Worm (Caenorhabditis elegans) whole organism, late embryonic: ENCODE data around the gene rpc-2.

ENCODE experiments used
- C08G9.2 ChIP-seq: sonication (generic microtip); optimal IDR thresholded peaks from 2 replicates; lab custom pipeline; 2016; ENCODE audit warnings: mild to moderate bottlenecking, missing genetic modification characterization, moderate library complexity, missing compliant biosample characterization
- F13H6.1 ChIP-seq: sonication (generic microtip); optimal IDR thresholded peaks from 2 replicates; lab custom pipeline; 2016; ENCODE audit warnings: missing genetic modification characterization, missing compliant biosample characterization
- K02D7.2 ChIP-seq: sonication (generic microtip); optimal IDR thresholded peaks from 2 replicates; lab custom pipeline; 2017; ENCODE audit warnings: mild to moderate bottlenecking, missing genetic modification characterization, missing compliant biosample characterization
- T23F11.4 ChIP-seq: fragments of 200-800 bp; sonication (Bioruptor generic); optimal IDR thresholded peaks from 2 replicates; lab custom pipeline; 2018; ENCODE audit warnings: mild to moderate bottlenecking, missing genetic modification characterization, missing compliant biosample characterization
- ahr-1 ChIP-seq: sonication (generic microtip); optimal IDR thresholded peaks from 2 replicates; lab custom pipeline; 2016; ENCODE audit warnings: missing genetic modification characterization, missing compliant biosample characterization
- ceh-14 ChIP-seq: sonication (generic microtip); optimal IDR thresholded peaks from 2 replicates; lab custom pipeline; 2016; ENCODE audit warnings: missing genotype, missing genetic modification characterization, missing compliant biosample characterization
- ceh-18 ChIP-seq: sonication (generic microtip); optimal IDR thresholded peaks from 2 replicates; lab custom pipeline; 2016; ENCODE audit warnings: missing genetic modification characterization, missing compliant biosample characterization
- ceh-19 ChIP-seq: fragments of 200-800 bp; sonication (Bioruptor generic); optimal IDR thresholded peaks from 2 replicates; lab custom pipeline; 2018; ENCODE audit warnings: mild to moderate bottlenecking, missing genetic modification characterization, missing compliant biosample characterization
- ceh-2 ChIP-seq: sonication (generic microtip); optimal IDR thresholded peaks from 2 replicates; lab custom pipeline; 2016; ENCODE audit warnings: missing genotype, missing genetic modification characterization, missing compliant biosample characterization
- ceh-24 ChIP-seq: sonication (generic microtip); optimal IDR thresholded peaks from 2 replicates; lab custom pipeline; 2016; ENCODE audit warnings: mild to moderate bottlenecking, missing genetic modification characterization, missing compliant biosample characterization
- ceh-31 ChIP-seq: sonication (generic microtip); optimal IDR thresholded peaks from 2 replicates; lab custom pipeline; 2016; ENCODE audit warnings: missing genetic modification characterization, missing compliant biosample characterization
- ceh-34 ChIP-seq: sonication (generic microtip); optimal IDR thresholded peaks from 2 replicates; lab custom pipeline; 2016; ENCODE audit warnings: mild to moderate bottlenecking, missing genetic modification characterization, missing compliant biosample characterization
- ceh-45 ChIP-seq: fragments of 200-800 bp; sonication (Bioruptor generic); IDR thresholded peaks from 2 replicates; pipeline ENCODE4 v1.3.6; 2022; ENCODE audit warnings: missing genetic modification reagents, missing genetic modification characterization, missing compliant biosample characterization
- ceh-48 ChIP-seq: sonication (generic microtip); optimal IDR thresholded peaks from 2 replicates; lab custom pipeline; 2016; ENCODE audit warnings: missing genetic modification characterization, inconsistent platforms, missing compliant biosample characterization
- che-1 ChIP-seq: sonication (generic microtip); optimal IDR thresholded peaks from 2 replicates; lab custom pipeline; 2016; ENCODE audit warnings: mild to moderate bottlenecking, missing genetic modification characterization, missing compliant biosample characterization
- elt-2 ChIP-seq: sonication (generic microtip); optimal IDR thresholded peaks from 2 replicates; lab custom pipeline; 2016; ENCODE audit warnings: missing genetic modification reagents, missing genetic modification characterization, missing compliant biosample characterization
- fkh-10 ChIP-seq: fragments of 150-350 bp; optimal IDR thresholded peaks from 2 replicates; lab custom pipeline; 2014; ENCODE audit warnings: missing biosample characterization, missing genetic modification reagents, missing genetic modification characterization
- hlh-13 ChIP-seq: fragments of 200-800 bp; sonication (Bioruptor generic); optimal IDR thresholded peaks from 2 replicates; lab custom pipeline; 2018; ENCODE audit warnings: mild to moderate bottlenecking, missing genetic modification characterization, missing compliant biosample characterization
- hlh-15 ChIP-seq: sonication (generic microtip); optimal IDR thresholded peaks from 2 replicates; lab custom pipeline; 2016; ENCODE audit warnings: missing genetic modification characterization, missing compliant biosample characterization
- hlh-30 ChIP-seq: sonication (generic microtip); optimal IDR thresholded peaks from 2 replicates; lab custom pipeline; 2017; ENCODE audit warnings: antibody characterized with exemption, missing genetic modification characterization, missing compliant biosample characterization; ENCODE audit not compliant: insufficient read depth
- hlh-6 ChIP-seq: sonication (generic microtip); optimal IDR thresholded peaks from 2 replicates; lab custom pipeline; 2016; ENCODE audit warnings: missing genotype, missing genetic modification characterization, missing compliant biosample characterization
- hlh-8 ChIP-seq: sonication (generic microtip); optimal IDR thresholded peaks from 2 replicates; lab custom pipeline; 2016; ENCODE audit warnings: missing genotype, missing genetic modification characterization, missing compliant biosample characterization
- lim-6 ChIP-seq: sonication (generic microtip); optimal IDR thresholded peaks from 2 replicates; lab custom pipeline; 2016; ENCODE audit warnings: missing genetic modification characterization, missing compliant biosample characterization
- lin-11 ChIP-seq: fragments of 200-800 bp; sonication (Bioruptor generic); optimal IDR thresholded peaks from 2 replicates; lab custom pipeline; 2018; ENCODE audit warnings: mild to moderate bottlenecking, missing genetic modification characterization, missing compliant biosample characterization
- mec-3 ChIP-seq: sonication (generic microtip); optimal IDR thresholded peaks from 2 replicates; lab custom pipeline; 2016; ENCODE audit warnings: borderline replicate concordance, missing genetic modification characterization, missing compliant biosample characterization
- nfya-1 ChIP-seq: sonication (generic microtip); optimal IDR thresholded peaks from 2 replicates; lab custom pipeline; 2017; ENCODE audit warnings: missing genetic modification characterization, mild to moderate bottlenecking, missing compliant biosample characterization, antibody characterized with exemption, moderate library complexity
- nhr-232 ChIP-seq: sonication (generic microtip); optimal IDR thresholded peaks from 2 replicates; lab custom pipeline; 2016; ENCODE audit warnings: missing genetic modification characterization, missing compliant biosample characterization
- npax-4 ChIP-seq: sonication (generic microtip); optimal IDR thresholded peaks from 2 replicates; lab custom pipeline; 2016; ENCODE audit warnings: missing genetic modification characterization, missing compliant biosample characterization
- odd-2 ChIP-seq: sonication (generic microtip); optimal IDR thresholded peaks from 2 replicates; lab custom pipeline; 2017; ENCODE audit warnings: antibody characterized with exemption, mild to moderate bottlenecking, missing genetic modification characterization, missing compliant biosample characterization
- pag-3 ChIP-seq: sonication (generic microtip); optimal IDR thresholded peaks from 2 replicates; lab custom pipeline; 2016; ENCODE audit warnings: missing compliant biosample characterization, missing genetic modification characterization, borderline replicate concordance
- pat-9 ChIP-seq: fragments of 200-800 bp; sonication (Bioruptor generic); optimal IDR thresholded peaks from 2 replicates; lab custom pipeline; 2018; ENCODE audit warnings: mild to moderate bottlenecking, missing genetic modification characterization, moderate library complexity, missing compliant biosample characterization
- pha-2 ChIP-seq: sonication (generic microtip); optimal IDR thresholded peaks from 2 replicates; lab custom pipeline; 2017; ENCODE audit warnings: mild to moderate bottlenecking, missing genetic modification characterization, missing compliant biosample characterization
- pros-1 ChIP-seq: fragments of 150-350 bp; optimal IDR thresholded peaks from 2 replicates; lab custom pipeline; 2014; ENCODE audit warnings: missing biosample characterization, missing genetic modification reagents, missing genetic modification characterization
- ref-2 ChIP-seq: sonication (generic microtip); optimal IDR thresholded peaks from 2 replicates; lab custom pipeline; 2016; ENCODE audit warnings: missing genetic modification characterization, missing compliant biosample characterization
- rnt-1 ChIP-seq: sonication (generic microtip); optimal IDR thresholded peaks from 2 replicates; lab custom pipeline; 2016; ENCODE audit warnings: missing genetic modification characterization, missing compliant biosample characterization
- sdc-2 ChIP-seq: sonication (generic microtip); optimal IDR thresholded peaks from 2 replicates; lab custom pipeline; 2016; ENCODE audit warnings: missing genotype, missing genetic modification characterization, missing compliant biosample characterization
- sox-4 ChIP-seq: sonication (generic microtip); optimal IDR thresholded peaks from 2 replicates; lab custom pipeline; 2017; ENCODE audit warnings: mild to moderate bottlenecking, missing genetic modification characterization, inconsistent platforms, missing compliant biosample characterization
- syd-9 ChIP-seq: sonication (generic microtip); optimal IDR thresholded peaks from 2 replicates; lab custom pipeline; 2016; ENCODE audit warnings: mild to moderate bottlenecking, missing genetic modification characterization, moderate library complexity, missing compliant biosample characterization
- tbx-2 ChIP-seq: sonication (generic microtip); optimal IDR thresholded peaks from 2 replicates; lab custom pipeline; 2016; ENCODE audit warnings: missing genetic modification characterization, missing compliant biosample characterization
- unc-55 ChIP-seq: sonication (generic microtip); optimal IDR thresholded peaks from 2 replicates; lab custom pipeline; 2017; ENCODE audit warnings: missing biosample characterization, missing genetic modification reagents, missing genetic modification characterization
- ztf-16 ChIP-seq: sonication (generic microtip); optimal IDR thresholded peaks from 2 replicates; lab custom pipeline; 2017; ENCODE audit warnings: missing genetic modification characterization, missing compliant biosample characterization

Gene rpc-2

DNA sequence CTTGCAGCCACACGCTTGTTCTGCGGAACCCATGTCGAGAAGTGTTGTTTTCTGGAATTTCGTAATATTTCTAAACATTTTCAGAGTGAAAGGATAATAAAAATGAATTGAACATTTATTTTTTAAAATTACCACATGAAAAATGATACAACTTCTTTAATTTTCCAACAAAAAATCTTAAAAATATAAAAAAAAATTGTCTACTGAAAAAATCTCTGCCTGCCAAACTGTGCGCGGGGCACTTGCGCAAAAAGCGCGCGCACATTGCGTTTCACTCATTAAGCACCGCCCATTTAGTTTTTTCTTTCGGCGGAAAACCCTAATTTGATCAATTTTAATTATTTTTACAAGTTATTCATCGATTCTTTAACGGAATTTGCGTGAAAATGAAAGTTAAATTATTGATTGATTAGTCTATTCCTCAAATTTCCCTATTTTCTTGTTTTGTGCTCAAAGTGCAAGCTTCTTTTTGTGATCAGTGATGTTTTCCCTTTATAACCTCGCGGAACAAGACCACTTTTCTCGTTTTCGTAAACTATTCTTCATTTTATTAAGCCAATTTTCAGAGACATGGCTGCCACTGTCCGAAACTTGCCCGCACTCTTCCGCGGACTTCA, 2.2 kb upstream of the rpc-2 start, which contains the start of the genes nmad-1 and hach-1 (continued):
- TF ChIP-seq pat-9 (tag; lab: Kevin White, UChicago) (peak; percentile 94), hlh-13 (peak; percentile 86), hlh-6 (tag; lab: Kevin White, UChicago) (peak; percentile 82), hlh-15 (tag; lab: Kevin White, UChicago) (peak; percentile 85), lim-6 (tag; lab: Kevin White, UChicago) (peak; percentile 54), F13H6.1 (tag; lab: Kevin White, UChicago) (peak; percentile 93), odd-2 (tag; lab: Kevin White, UChicago) (peak; percentile 90), hlh-30 (tag; lab: Kevin White, UChicago) (no peak), sox-4 (tag; lab: Kevin White, UChicago) (peak; percentile 95), elt-2 (tag; lab: Kevin White, UChicago) (peak; percentile 98), nhr-232 (peak; percentile 77), ceh-24 (tag; lab: Kevin White, UChicago) (peak; percentile 82), npax-4 (tag; lab: Kevin White, UChicago) (peak; percentile 89), pros-1 (no peak), ceh-34 (tag; lab: Kevin White, UChicago) (peak; percentile 92), C08G9.2 (tag; lab: Kevin White, UChicago) (peak; percentile 75), K02D7.2 (peak; percentile 91), ztf-16 (tag; lab: Kevin White, UChicago) (peak; percentile 85), fkh-10 (no peak), syd-9 (tag; lab: Kevin White, UChicago) (peak; percentile 88), tbx-2 (peak; percentile 96), ceh-31 (peak; percentile 92), T23F11.4 (peak; percentile 80), ceh-48 (tag; lab: Kevin White, UChicago) (peak; percentile 67), pha-2 (tag; lab: Kevin White, UChicago) (peak; percentile 91), ceh-45 (GFP tag; lab: Robert Waterston, UW) (peak; percentile 75), mec-3 (peak; percentile 2), pag-3 (tag; lab: Kevin White, UChicago) (peak; percentile 64)
- TF ChIP-seq, all 69 proteins: peak for 59

DNA sequence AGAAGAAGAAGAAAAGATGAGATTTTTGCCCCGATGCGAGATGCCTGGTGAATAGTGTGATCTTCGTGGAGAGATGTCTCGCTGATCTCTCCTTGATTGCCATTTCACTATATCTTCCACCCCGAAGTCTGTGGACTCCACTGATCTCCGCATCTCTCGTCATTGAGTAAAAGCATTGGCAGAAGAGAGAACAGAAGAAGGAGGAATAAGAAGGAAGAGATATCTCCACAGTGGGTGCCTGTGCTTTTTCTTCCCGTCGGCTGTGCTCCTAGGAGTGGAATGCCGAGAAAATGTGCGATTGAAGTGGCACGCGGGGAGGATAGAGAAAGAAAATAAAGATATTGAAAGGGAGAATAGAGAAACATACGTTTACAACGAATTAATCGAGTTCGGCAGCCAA, 6.5 kb downstream of the rpc-2 start:
- TF ChIP-seq ceh-2 (no peak), unc-55 (GFP tag; lab: Kevin White, UChicago) (peak; percentile 42), tbx-2 (peak; percentile 56), hlh-8 (tag; lab: Kevin White, UChicago) (peak; percentile 54), pros-1 (no peak), hlh-15 (tag; lab: Kevin White, UChicago) (no peak), nfya-1 (peak; percentile 62), ceh-45 (GFP tag; lab: Robert Waterston, UW) (no peak), ceh-19 (GFP tag; lab: Kevin White, UChicago) (no peak), lin-11 (tag; lab: Kevin White, UChicago) (no peak), che-1 (tag; lab: Kevin White, UChicago) (no peak), C08G9.2 (tag; lab: Kevin White, UChicago) (no peak), syd-9 (tag; lab: Kevin White, UChicago) (no peak), pat-9 (tag; lab: Kevin White, UChicago) (peak; percentile 25), sox-4 (tag; lab: Kevin White, UChicago) (no peak), T23F11.4 (no peak), K02D7.2 (no peak), ztf-16 (tag; lab: Kevin White, UChicago) (no peak), ceh-18 (tag; lab: Kevin White, UChicago) (peak; percentile 86), rnt-1 (tag; lab: Kevin White, UChicago) (peak; percentile 65), npax-4 (tag; lab: Kevin White, UChicago) (no peak), ceh-14 (tag; lab: Kevin White, UChicago) (no peak), F13H6.1 (tag; lab: Kevin White, UChicago) (no peak), ceh-34 (tag; lab: Kevin White, UChicago) (peak; percentile 60), ahr-1 (tag; lab: Kevin White, UChicago) (no peak), sdc-2 (no peak), odd-2 (tag; lab: Kevin White, UChicago) (no peak), ref-2 (peak; percentile 39)
- TF ChIP-seq, all 69 proteins: peak for 9
